Worm (Caenorhabditis elegans) whole organism, midembryonic: Measurements from ENCODE around the gene F15H10.5.

Experiments
- cog-1 ChIP-seq: sonication (generic microtip); optimal IDR thresholded peaks from 2 replicates; lab custom pipeline; 2016; ENCODE audit warnings: missing genetic modification characterization, missing compliant biosample characterization
- klf-2 ChIP-seq: fragments of 200-800 bp; sonication (Bioruptor generic); conservative IDR thresholded peaks from 2 replicates; pipeline ENCODE4 v1.3.6; 2022; ENCODE audit warnings: missing genetic modification reagents, missing genetic modification characterization, missing compliant biosample characterization
- med-1 ChIP-seq: sonication (generic microtip); optimal IDR thresholded peaks from 2 replicates; lab custom pipeline; 2017; ENCODE audit warnings: missing genetic modification characterization, mild to moderate bottlenecking, missing compliant biosample characterization, antibody characterized with exemption, missing genetic modification reagents; ENCODE audit not compliant: insufficient read depth
- ref-1 ChIP-seq: fragments of 200-800 bp; sonication (Bioruptor generic); conservative IDR thresholded peaks from 2 replicates; pipeline ENCODE4 v1.3.6; 2022; ENCODE audit warnings: missing genetic modification reagents, missing genetic modification characterization, missing compliant biosample characterization
- tab-1 ChIP-seq: fragments of 200-800 bp; sonication (Bioruptor generic); IDR thresholded peaks from 2 replicates; pipeline ENCODE4 v1.3.6; 2022; ENCODE audit warnings: missing genetic modification characterization, missing compliant biosample characterization
- ztf-23 ChIP-seq: fragments of 200-800 bp; sonication (Bioruptor generic); IDR thresholded peaks from 2 replicates; pipeline ENCODE4 v1.3.6; 2022; ENCODE audit warnings: missing genetic modification reagents, missing genetic modification characterization, missing compliant biosample characterization
- ztf-29 ChIP-seq: fragments of 200-800 bp; sonication (Bioruptor generic); IDR thresholded peaks from 2 replicates; pipeline ENCODE4 v1.3.6; 2022; ENCODE audit warnings: missing genetic modification reagents, missing genetic modification characterization, missing compliant biosample characterization

- TF ChIP-seq ref-1 (GFP tag; lab: Robert Waterston, UW) (no peak), ztf-29 (GFP tag; lab: Robert Waterston, UW) (no peak), med-1 (GFP tag; lab: Kevin White, UChicago) (no peak), klf-2 (GFP tag; lab: Robert Waterston, UW) (no peak), cog-1 (tag; lab: Kevin White, UChicago) (no peak), ztf-23 (GFP tag; lab: Robert Waterston, UW) (no peak), tab-1 (GFP tag; lab: Robert Waterston, UW) (no peak)
These were observed 7.4 kb upstream of the F15H10.5 start, which contains the start of gene apc-10 for ce11 chrV:10426253-10426652.
